Fruit fly (Drosophila melanogaster) whole organism, adult: ENCODE data around the gene nuf.

Experiments
- CG11617 ChIP-seq: fragments of 200-800 bp; sonication (Bioruptor generic); optimal IDR thresholded peaks from 2 replicates; lab custom pipeline; 2017; ENCODE audit warnings: mild to moderate bottlenecking, missing biosample characterization, missing genetic modification reagents, missing genetic modification characterization
- CG12768 ChIP-seq: fragments of 200-800 bp; sonication (Bioruptor generic); optimal IDR thresholded peaks from 2 replicates; lab custom pipeline; 2017; ENCODE audit warnings: missing biosample characterization, missing genetic modification characterization, mild to moderate bottlenecking, moderate library complexity, missing genetic modification reagents
- CG14711 ChIP-seq: fragments of 200-800 bp; sonication (Bioruptor generic); optimal IDR thresholded peaks from 2 replicates; lab custom pipeline; 2018; ENCODE audit warnings: missing biosample characterization, mild to moderate bottlenecking, missing genetic modification characterization, moderate library complexity
- CG1620 ChIP-seq: fragments of 200-800 bp; sonication (Bioruptor generic); optimal IDR thresholded peaks from 2 replicates; lab custom pipeline; 2016; ENCODE audit warnings: missing biosample characterization, missing genetic modification characterization
- CG33017 ChIP-seq: fragments of 200-800 bp; sonication (Bioruptor generic); optimal IDR thresholded peaks from 2 replicates; lab custom pipeline; 2018; ENCODE audit warnings: missing biosample characterization, mild to moderate bottlenecking, missing genetic modification characterization, moderate library complexity
- CG5204 ChIP-seq: fragments of 200-800 bp; sonication (Bioruptor generic); optimal IDR thresholded peaks from 2 replicates; lab custom pipeline; 2016; ENCODE audit warnings: missing biosample characterization, missing genetic modification characterization
- CG7101 ChIP-seq: fragments of 200-800 bp; sonication (Bioruptor generic); optimal IDR thresholded peaks from 2 replicates; lab custom pipeline; 2018; ENCODE audit warnings: missing biosample characterization, mild to moderate bottlenecking, missing genetic modification characterization, moderate library complexity
- Hr96 ChIP-seq: fragments of 200-800 bp; sonication (Bioruptor generic); optimal IDR thresholded peaks from 2 replicates; lab custom pipeline; 2016; ENCODE audit warnings: missing biosample characterization, missing genetic modification characterization
- Mnt ChIP-seq: fragments of 200-800 bp; sonication (Bioruptor generic); optimal IDR thresholded peaks from 2 replicates; lab custom pipeline; 2016; ENCODE audit warnings: missing biosample characterization, mild to moderate bottlenecking, missing genetic modification characterization
- bab1 ChIP-seq: fragments of 200-800 bp; sonication (Bioruptor generic); optimal IDR thresholded peaks from 3 replicates; lab custom pipeline; 2019; ENCODE audit warnings: missing biosample characterization, mild to moderate bottlenecking, missing genetic modification characterization, moderate library complexity
- cic ChIP-seq: fragments of 200-800 bp; sonication (Bioruptor generic); optimal IDR thresholded peaks from 2 replicates; lab custom pipeline; 2017; ENCODE audit warnings: missing biosample characterization, mild to moderate bottlenecking, missing genetic modification characterization, moderate library complexity
- cnc ChIP-seq, 2 experiments: fragments of >200 bp; optimal IDR thresholded peaks; 2 replicates each; lab custom pipeline; 2017
- ovo ChIP-seq: fragments of 200-800 bp; sonication (Bioruptor generic); optimal IDR thresholded peaks from 2 replicates; lab custom pipeline; 2016; ENCODE audit warnings: missing biosample characterization, missing genetic modification characterization
- pad ChIP-seq: fragments of 200-800 bp; sonication (Bioruptor generic); optimal IDR thresholded peaks from 3 replicates; lab custom pipeline; 2017; ENCODE audit warnings: missing biosample characterization, missing genetic modification characterization, mild to moderate bottlenecking, moderate library complexity, missing genetic modification reagents

DNA sequence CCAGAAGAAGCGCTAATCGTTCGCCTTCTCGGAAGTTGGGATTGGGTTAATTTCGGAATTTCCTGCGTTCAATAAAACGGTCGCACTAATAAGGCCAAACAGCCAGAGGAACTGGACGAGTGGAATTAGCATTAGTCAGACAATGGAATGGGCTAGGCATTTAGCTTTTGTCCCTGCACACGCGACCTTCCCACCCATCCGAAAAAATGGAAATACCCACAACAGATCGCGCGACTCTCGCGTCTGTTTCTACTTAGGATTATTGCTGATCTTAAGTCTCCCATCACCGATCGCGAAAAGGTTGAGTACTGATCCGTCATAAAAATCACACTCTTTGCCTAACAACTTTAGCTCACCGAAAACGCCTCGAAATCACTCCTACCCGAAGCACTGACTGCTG lies 37.0 kb upstream of the nuf start:
- TF ChIP-seq CG12768 (GFP tag; lab: Kevin White, UChicago) (no peak), ovo (GFP tag; lab: Kevin White, UChicago) (no peak), Mnt (no peak), CG7101 (no peak), CG14711 (tag; lab: Kevin White, UChicago) (no peak), pad (GFP tag; lab: Kevin White, UChicago) (no peak), Hr96 (no peak), cnc (optimal IDR thresholded peaks at IDR 0.05; lab: Kevin White, UChicago) (no peak), CG5204 (GFP tag; lab: Kevin White, UChicago) (no peak), CG33017 (tag; lab: Kevin White, UChicago) (no peak), bab1 (no peak), CG1620 (no peak), cic (GFP tag; lab: Kevin White, UChicago) (no peak), CG11617 (no peak)
